Fruit fly (Drosophila melanogaster) whole organism, prepupa: ENCODE results near the gene CrebA.

ENCODE experiments used
- Blimp-1 ChIP-seq: fragments of 200-800 bp; sonication (Bioruptor generic); optimal IDR thresholded peaks from 3 replicates; lab custom pipeline; 2017; ENCODE audit warnings: missing biosample characterization, missing genetic modification characterization, mild to moderate bottlenecking, moderate library complexity, missing genetic modification reagents
- CG10669 ChIP-seq: fragments of 200-800 bp; sonication (Bioruptor generic); optimal IDR thresholded peaks from 3 replicates; lab custom pipeline; 2018; ENCODE audit warnings: missing biosample characterization, mild to moderate bottlenecking, missing genetic modification characterization, moderate library complexity
- CG11902 ChIP-seq: fragments of 200-800 bp; sonication (Bioruptor generic); optimal IDR thresholded peaks from 3 replicates; lab custom pipeline; 2016; ENCODE audit warnings: missing biosample characterization, missing genetic modification characterization
- CG15336 ChIP-seq: fragments of 200-800 bp; sonication (Bioruptor generic); IDR thresholded peaks from 2 replicates; pipeline ENCODE4 v1.3.6; 2022; ENCODE audit warnings: missing biosample characterization, missing genetic modification characterization
- CG3032 ChIP-seq: fragments of 200-800 bp; optimal IDR thresholded peaks from 2 replicates; lab custom pipeline; 2019; ENCODE audit warnings: missing biosample characterization, mild to moderate bottlenecking, missing genetic modification characterization, moderate library complexity
- CG31627 ChIP-seq: fragments of 200-800 bp; sonication (Bioruptor generic); optimal IDR thresholded peaks from 3 replicates; lab custom pipeline; 2016; ENCODE audit warnings: missing biosample characterization, missing genetic modification characterization
- CG32006 ChIP-seq: fragments of 200-800 bp; sonication (Bioruptor generic); optimal IDR thresholded peaks from 3 replicates; lab custom pipeline; 2017; ENCODE audit warnings: missing biosample characterization, mild to moderate bottlenecking, missing genetic modification characterization
- CG34406 ChIP-seq: fragments of 200-800 bp; sonication (Bioruptor generic); optimal IDR thresholded peaks from 3 replicates; lab custom pipeline; 2016; ENCODE audit warnings: missing biosample characterization, missing genetic modification characterization
- CG3919 ChIP-seq: fragments of 200-800 bp; sonication (Bioruptor generic); optimal IDR thresholded peaks from 3 replicates; lab custom pipeline; 2016; ENCODE audit warnings: missing biosample characterization, missing genetic modification characterization
- CG4318 ChIP-seq: fragments of 200-800 bp; sonication (Bioruptor generic); optimal IDR thresholded peaks from 3 replicates; lab custom pipeline; 2017; ENCODE audit warnings: missing biosample characterization, mild to moderate bottlenecking, missing genetic modification characterization
- CG6792 ChIP-seq: fragments of 200-800 bp; sonication (Bioruptor generic); optimal IDR thresholded peaks from 3 replicates; lab custom pipeline; 2016; ENCODE audit warnings: missing biosample characterization, missing genetic modification characterization
- CG6854 ChIP-seq: fragments of 200-800 bp; sonication (Bioruptor generic); optimal IDR thresholded peaks from 2 replicates; lab custom pipeline; 2017; ENCODE audit warnings: missing biosample characterization, mild to moderate bottlenecking, missing genetic modification characterization
- CG7368 ChIP-seq: fragments of 200-800 bp; sonication (Bioruptor generic); optimal IDR thresholded peaks from 3 replicates; lab custom pipeline; 2016; ENCODE audit warnings: missing biosample characterization, missing genetic modification characterization
- CG8119 ChIP-seq: fragments of 200-800 bp; sonication (Bioruptor generic); IDR thresholded peaks from 3 replicates; pipeline ENCODE4 v1.3.6; 2022; ENCODE audit warnings: missing biosample characterization, missing genetic modification characterization
- Eip75B ChIP-seq: fragments of 200-800 bp; sonication (Bioruptor generic); optimal IDR thresholded peaks from 3 replicates; lab custom pipeline; 2016; ENCODE audit warnings: missing biosample characterization, missing genetic modification characterization
- Eip78C ChIP-seq: fragments of 200-800 bp; sonication (Bioruptor generic); peaks from one replicate; lab custom pipeline; 2016; ENCODE audit warnings: missing biosample characterization, missing genetic modification characterization
- Eip93F ChIP-seq: fragments of 200-800 bp; sonication (Bioruptor generic); optimal IDR thresholded peaks from 2 replicates; lab custom pipeline; 2016; ENCODE audit warnings: missing biosample characterization, mild to moderate bottlenecking, missing genetic modification characterization
- Ets21C ChIP-seq: fragments of 200-800 bp; sonication (Bioruptor generic); optimal IDR thresholded peaks from 3 replicates; lab custom pipeline; 2016; ENCODE audit warnings: missing biosample characterization, missing genetic modification characterization
- Ets96B ChIP-seq: fragments of 200-800 bp; optimal IDR thresholded peaks from 2 replicates; lab custom pipeline; 2019; ENCODE audit warnings: missing biosample characterization, mild to moderate bottlenecking, missing genetic modification characterization, moderate library complexity
- Hr39 ChIP-seq: fragments of 200-800 bp; sonication (Bioruptor generic); optimal IDR thresholded peaks from 2 replicates; lab custom pipeline; 2016; ENCODE audit warnings: missing biosample characterization, missing genetic modification characterization
- Hr4 ChIP-seq: fragments of 200-800 bp; sonication (Bioruptor generic); optimal IDR thresholded peaks from 3 replicates; lab custom pipeline; 2016; ENCODE audit warnings: missing biosample characterization, missing genetic modification characterization
- Lpt ChIP-seq: fragments of 200-800 bp; sonication (Bioruptor generic); optimal IDR thresholded peaks from 3 replicates; lab custom pipeline; 2016; ENCODE audit warnings: missing biosample characterization, missing genetic modification characterization
- OdsH ChIP-seq: fragments of 200-800 bp; sonication (Bioruptor generic); optimal IDR thresholded peaks from 3 replicates; lab custom pipeline; 2016; ENCODE audit warnings: missing biosample characterization, missing genetic modification characterization
- Smox ChIP-seq: fragments of 200-800 bp; sonication (Bioruptor generic); optimal IDR thresholded peaks from 3 replicates; lab custom pipeline; 2016; ENCODE audit warnings: missing biosample characterization, missing genetic modification characterization
- Sox102F ChIP-seq: fragments of 200-800 bp; sonication (Bioruptor generic); optimal IDR thresholded peaks from 2 replicates; lab custom pipeline; 2016; ENCODE audit warnings: missing biosample characterization, mild to moderate bottlenecking, missing genetic modification characterization
- Sox14 ChIP-seq: fragments of 200-800 bp; sonication (Bioruptor generic); optimal IDR thresholded peaks from 3 replicates; lab custom pipeline; 2016; ENCODE audit warnings: missing biosample characterization, missing genetic modification characterization
- Sox15 ChIP-seq: fragments of 200-800 bp; sonication (Bioruptor generic); optimal IDR thresholded peaks from 3 replicates; lab custom pipeline; 2016; ENCODE audit warnings: missing biosample characterization, missing genetic modification characterization
- achi ChIP-seq: fragments of 200-800 bp; sonication (Bioruptor generic); optimal IDR thresholded peaks from 3 replicates; lab custom pipeline; 2016; ENCODE audit warnings: missing biosample characterization, missing genetic modification characterization
- acj6 ChIP-seq: fragments of 200-800 bp; sonication (Bioruptor generic); optimal IDR thresholded peaks from 3 replicates; lab custom pipeline; 2016; ENCODE audit warnings: missing biosample characterization, missing genetic modification characterization
- cyc ChIP-seq: fragments of 200-800 bp; sonication (Bioruptor generic); optimal IDR thresholded peaks from 3 replicates; lab custom pipeline; 2016; ENCODE audit warnings: missing biosample characterization, missing genetic modification characterization
- dsx ChIP-seq: fragments of 200-800 bp; optimal IDR thresholded peaks from 3 replicates; lab custom pipeline; 2019; ENCODE audit warnings: missing biosample characterization, mild to moderate bottlenecking, missing genetic modification characterization, moderate library complexity; ENCODE audit not compliant: poor library complexity, severe bottlenecking
- esn ChIP-seq: fragments of 200-800 bp; sonication (Bioruptor generic); optimal IDR thresholded peaks from 2 replicates; lab custom pipeline; 2016; ENCODE audit warnings: missing biosample characterization, mild to moderate bottlenecking, missing genetic modification characterization, moderate library complexity
- fd59A ChIP-seq: fragments of 200-800 bp; sonication (Bioruptor generic); optimal IDR thresholded peaks from 2 replicates; lab custom pipeline; 2017; ENCODE audit warnings: missing biosample characterization, mild to moderate bottlenecking, missing genetic modification characterization, missing genetic modification reagents
- fd85E ChIP-seq: fragments of 200-800 bp; sonication (Bioruptor generic); optimal IDR thresholded peaks from 3 replicates; lab custom pipeline; 2016; ENCODE audit warnings: missing biosample characterization, missing genetic modification characterization
- fkh ChIP-seq: fragments of 200-800 bp; sonication (Bioruptor generic); optimal IDR thresholded peaks from 3 replicates; lab custom pipeline; 2017; ENCODE audit warnings: missing biosample characterization, mild to moderate bottlenecking, missing genetic modification characterization, moderate library complexity
- lz ChIP-seq: fragments of 200-800 bp; sonication (Bioruptor generic); optimal IDR thresholded peaks from 3 replicates; lab custom pipeline; 2016; ENCODE audit warnings: missing biosample characterization, missing genetic modification characterization
- net ChIP-seq: fragments of 200-800 bp; sonication (Bioruptor generic); optimal IDR thresholded peaks from 3 replicates; lab custom pipeline; 2016; ENCODE audit warnings: missing biosample characterization, missing genetic modification characterization
- pdm3 ChIP-seq: fragments of 200-800 bp; sonication (Bioruptor generic); optimal IDR thresholded peaks from 3 replicates; lab custom pipeline; 2016; ENCODE audit warnings: missing biosample characterization, missing genetic modification characterization
- salr ChIP-seq, 2 experiments: fragments of 200-800 bp; sonication (Bioruptor generic); optimal IDR thresholded peaks; 3 replicates each; lab custom pipeline; 2016 to 2018; ENCODE audit warnings: missing biosample characterization in 2 of 2, missing genetic modification characterization in 2 of 2, mild to moderate bottlenecking in 1 of 2
- svp ChIP-seq: fragments of 200-800 bp; sonication (Bioruptor generic); peaks from one replicate; lab custom pipeline; 2016; ENCODE audit warnings: missing biosample characterization, missing genetic modification characterization
- topi ChIP-seq: fragments of 200-800 bp; sonication (Bioruptor generic); optimal IDR thresholded peaks from 3 replicates; lab custom pipeline; 2016; ENCODE audit warnings: missing biosample characterization, missing genetic modification characterization
- vri ChIP-seq: fragments of 200-800 bp; sonication (Bioruptor generic); optimal IDR thresholded peaks from 3 replicates; lab custom pipeline; 2016; ENCODE audit warnings: missing biosample characterization, mild to moderate bottlenecking, missing genetic modification characterization

CrebA gene

dm6 chr3L:15592536-15593260 is 57.5 kb downstream of the CrebA start (continued):
- no peak for TF ChIP-seq fd85E (GFP tag; lab: Kevin White, UChicago)
- TF ChIP-seq CG7368 (GFP tag; lab: Kevin White, UChicago): no peak
- TF ChIP-seq lz (GFP tag; lab: Kevin White, UChicago): no peak
- TF ChIP-seq CG34406: peak; percentile 37
- TF ChIP-seq Blimp-1: no peak
- peak; percentile 84 for TF ChIP-seq CG15336
- TF ChIP-seq Ets96B (tag; lab: Kevin White, UChicago): peak; percentile 24
- no peak for TF ChIP-seq Smox
- TF ChIP-seq CG6854 (GFP tag; lab: Kevin White, UChicago): no peak
- TF ChIP-seq esn: peak; percentile 44
- TF ChIP-seq dsx (GFP tag; lab: Kevin White, UChicago): no peak
- no peak for TF ChIP-seq Eip75B (GFP tag; lab: Kevin White, UChicago)
- no peak for TF ChIP-seq pdm3
- no peak for TF ChIP-seq Ets21C
- TF ChIP-seq fd59A: no peak
- TF ChIP-seq OdsH: peak; percentile 40
- peak; percentile 88 for TF ChIP-seq CG8119 (GFP tag; lab: Robert Waterston, UW)
- TF ChIP-seq CG3919: peak; percentile 40
- no peak for TF ChIP-seq vri (GFP tag; lab: Kevin White, UChicago)
- no peak for TF ChIP-seq CG6792 (GFP tag; lab: Kevin White, UChicago)
- TF ChIP-seq Lpt (GFP tag; lab: Kevin White, UChicago): no peak
- TF ChIP-seq Hr4 (GFP tag; lab: Kevin White, UChicago): peak; percentile 48
- TF ChIP-seq CG4318 (GFP tag; lab: Kevin White, UChicago): peak; percentile 38
- TF ChIP-seq Sox102F (GFP tag; lab: Kevin White, UChicago): no peak
- no peak for TF ChIP-seq topi
- peak in 1 of 2 experiments; percentile 56 for TF ChIP-seq salr (GFP tag; optimal IDR thresholded peaks at IDR 0.05; lab: Kevin White, UChicago)
- no peak for TF ChIP-seq net (GFP tag; lab: Kevin White, UChicago)

DNA sequence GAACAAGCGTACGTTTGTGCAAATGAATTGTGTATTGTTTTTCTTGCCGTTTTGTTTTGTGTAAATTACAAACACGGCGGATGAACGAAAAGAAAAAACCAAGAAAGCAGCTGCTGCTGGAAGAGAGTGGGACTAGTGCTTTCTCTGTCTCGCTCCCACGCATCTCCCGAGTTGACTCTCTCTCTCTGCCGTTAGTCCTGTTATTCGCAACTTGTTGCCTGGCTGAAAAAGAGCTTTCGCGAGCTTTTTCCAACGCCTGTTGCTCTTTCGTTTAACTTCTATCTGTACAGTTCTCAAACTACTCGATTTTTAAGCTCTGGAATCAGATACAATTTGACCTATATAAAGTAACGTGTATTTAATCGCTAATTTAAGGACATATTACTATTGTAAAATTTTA is 58.2 kb downstream of the CrebA start:
- TF ChIP-seq Eip78C (GFP tag; lab: Kevin White, UChicago): peak; percentile 42
- no peak for TF ChIP-seq cyc (GFP tag; lab: Kevin White, UChicago)

DNA sequence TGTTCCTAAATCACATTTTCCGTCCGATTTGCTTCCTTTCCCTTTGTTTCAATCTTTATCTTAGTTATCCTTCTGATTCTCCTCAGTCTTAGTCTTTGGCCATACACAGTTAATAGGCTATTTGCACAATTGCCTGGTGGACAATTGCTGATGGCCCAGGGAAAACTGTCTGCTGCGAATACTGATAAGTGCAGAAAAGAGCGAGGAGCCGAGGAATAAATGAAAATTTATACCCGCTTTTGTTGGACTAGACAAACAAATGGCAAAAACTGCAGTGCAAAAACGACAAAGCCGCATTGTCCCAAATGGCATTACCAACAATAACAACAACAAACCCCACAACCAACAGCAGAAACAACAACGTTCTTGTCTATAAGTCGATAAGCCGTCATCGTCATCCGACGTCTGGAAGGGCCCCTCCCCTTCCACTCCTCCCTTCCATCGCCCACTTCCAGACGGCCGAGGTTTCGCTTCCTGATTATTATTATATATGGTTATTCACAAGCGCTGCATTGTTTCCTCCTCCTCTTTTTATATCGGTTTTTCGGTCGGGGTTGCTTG is 59.0 kb downstream of the CrebA start:
- TF ChIP-seq svp: peak; percentile 67
- TF ChIP-seq net (GFP tag; lab: Kevin White, UChicago): no peak
- peak; percentile 69 for TF ChIP-seq Sox14 (GFP tag; lab: Kevin White, UChicago)
- no peak for TF ChIP-seq CG4318 (GFP tag; lab: Kevin White, UChicago)
- peak; percentile 32 for TF ChIP-seq Eip93F (GFP tag; lab: Kevin White, UChicago)
- peak; percentile 2 for TF ChIP-seq Eip78C (GFP tag; lab: Kevin White, UChicago)

- peak; percentile 12 for TF ChIP-seq achi
- TF ChIP-seq CG10669 (GFP tag; lab: Kevin White, UChicago): peak; percentile 12
- peak; percentile 1 for TF ChIP-seq fd59A
- TF ChIP-seq fkh (GFP tag; lab: Kevin White, UChicago): peak; percentile 30
- TF ChIP-seq topi: peak; percentile 2
- TF ChIP-seq Eip75B (GFP tag; lab: Kevin White, UChicago): no peak
- peak; percentile 7 for TF ChIP-seq OdsH
- TF ChIP-seq CG3032: peak; percentile 21
- TF ChIP-seq svp: no peak
- TF ChIP-seq Sox14 (GFP tag; lab: Kevin White, UChicago): no peak
- TF ChIP-seq CG4318 (GFP tag; lab: Kevin White, UChicago): no peak
- no peak for TF ChIP-seq CG3919
- peak; percentile 6 for TF ChIP-seq CG31627 (GFP tag; lab: Kevin White, UChicago)
- peak; percentile 30 for TF ChIP-seq net (GFP tag; lab: Kevin White, UChicago)
- no peak for TF ChIP-seq Sox15
- peak; percentile 4 for TF ChIP-seq pdm3
- peak; percentile 39 for TF ChIP-seq CG32006 (GFP tag; lab: Kevin White, UChicago)
- TF ChIP-seq lz (GFP tag; lab: Kevin White, UChicago): peak; percentile 6
- peak; percentile 15 for TF ChIP-seq acj6 (GFP tag; lab: Kevin White, UChicago)
- TF ChIP-seq Hr39 (GFP tag; lab: Kevin White, UChicago): peak; percentile 9
- TF ChIP-seq Eip78C (GFP tag; lab: Kevin White, UChicago): peak; percentile 69
- TF ChIP-seq CG11902 (GFP tag; lab: Kevin White, UChicago): no peak
- no peak for TF ChIP-seq dsx (GFP tag; lab: Kevin White, UChicago)
- TF ChIP-seq CG15336: no peak
- peak; percentile 7 for TF ChIP-seq Ets96B (tag; lab: Kevin White, UChicago)
- TF ChIP-seq CG34406: no peak
- TF ChIP-seq CG6792 (GFP tag; lab: Kevin White, UChicago): no peak
These were observed 60.1 kb downstream of the CrebA start for dm6 chr3L:15595175-15595724.
